Worm (Caenorhabditis elegans): ENCODE measurements around the gene C09E10.3.

DNA sequence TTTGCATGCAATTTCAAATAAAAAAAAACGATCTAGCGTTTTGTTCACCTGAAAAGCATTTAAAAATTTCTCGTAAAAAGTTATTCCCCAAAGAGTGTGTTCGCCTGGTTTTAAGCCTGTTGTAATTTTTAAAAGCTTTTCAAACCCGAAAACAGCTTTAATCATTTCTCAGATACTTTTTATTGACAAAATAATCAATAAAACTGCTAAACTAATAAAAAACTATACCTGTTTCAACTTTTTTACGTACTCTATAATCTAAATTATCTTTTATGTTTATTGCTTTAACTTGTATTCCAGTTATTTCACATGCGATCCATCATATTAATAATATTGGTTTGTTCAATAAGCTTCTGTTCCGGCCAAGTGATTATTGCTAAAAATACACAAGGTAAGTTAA is 12.9 kb upstream of the C09E10.3 start, which contains the start of gene cutl-21:
- TF ChIP-seq ref-1 (GFP tag; conservative IDR thresholded peaks at IDR 0.05) (no peak), cog-1 (tag; optimal IDR thresholded peaks at IDR 0.05) (no peak), flt-1 (GFP tag; IDR thresholded peaks at IDR 0.05) (no peak), med-1 (GFP tag; optimal IDR thresholded peaks at IDR 0.05; ENCODE audit: insufficient read depth) (no peak)

All from whole organism, midembryonic.